Fruit fly (Drosophila melanogaster) whole organism, embryonic: Measurements from ENCODE around the gene MTF-1.
A peak's percentile ranks its signal among the peaks of the same experiment; 100 is the strongest.

ENCODE experiments used
- Abd-B ChIP-seq: fragments of 200-800 bp; sonication (Bioruptor generic); optimal IDR thresholded peaks from 2 replicates; lab custom pipeline; 2018; ENCODE audit warnings: missing biosample characterization, mild to moderate bottlenecking, missing genetic modification characterization, moderate library complexity
- B-H2 ChIP-seq: fragments of 200-800 bp; sonication (Bioruptor generic); optimal IDR thresholded peaks from 2 replicates; lab custom pipeline; 2018; ENCODE audit warnings: missing biosample characterization, mild to moderate bottlenecking, missing genetic modification characterization
- CG1024 ChIP-seq: fragments of 200-800 bp; sonication (Bioruptor generic); IDR thresholded peaks from 2 replicates; pipeline ENCODE4 v1.3.6; 2022; ENCODE audit warnings: missing biosample characterization, missing genetic modification characterization
- CG10366 ChIP-seq: fragments of 200-800 bp; sonication (Bioruptor generic); IDR thresholded peaks from 2 replicates; pipeline ENCODE4 v1.3.6; 2022; ENCODE audit warnings: missing biosample characterization, missing genetic modification characterization
- CG13894 ChIP-seq: fragments of 200-800 bp; sonication (Bioruptor generic); optimal IDR thresholded peaks from 3 replicates; lab custom pipeline; 2018; ENCODE audit warnings: missing biosample characterization, mild to moderate bottlenecking, missing genetic modification characterization, moderate library complexity
- CG14965 ChIP-seq: fragments of 200-800 bp; sonication (Bioruptor generic); optimal IDR thresholded peaks from 2 replicates; lab custom pipeline; 2016; ENCODE audit warnings: missing biosample characterization, missing genetic modification characterization, borderline replicate concordance
- CG15011 ChIP-seq: fragments of 200-800 bp; sonication (Bioruptor generic); optimal IDR thresholded peaks from 3 replicates; lab custom pipeline; 2018; ENCODE audit warnings: missing biosample characterization, mild to moderate bottlenecking, missing genetic modification characterization
- CG1529 ChIP-seq: fragments of 200-800 bp; sonication (Bioruptor generic); optimal IDR thresholded peaks from 3 replicates; lab custom pipeline; 2018; ENCODE audit warnings: missing biosample characterization, missing genetic modification characterization
- CG17385 ChIP-seq: fragments of 200-800 bp; sonication (Bioruptor generic); optimal IDR thresholded peaks from 3 replicates; lab custom pipeline; 2018; ENCODE audit warnings: missing biosample characterization, mild to moderate bottlenecking, missing genetic modification characterization
- CG1792 ChIP-seq: fragments of 200-800 bp; sonication (Bioruptor generic); optimal IDR thresholded peaks from 2 replicates; lab custom pipeline; 2016; ENCODE audit warnings: missing biosample characterization, missing genetic modification characterization
- CG18764 ChIP-seq: fragments of 200-800 bp; sonication (Bioruptor generic); optimal IDR thresholded peaks from 3 replicates; lab custom pipeline; 2016; ENCODE audit warnings: missing biosample characterization, missing genetic modification characterization
- CG2129 ChIP-seq: fragments of 200-800 bp; sonication (Bioruptor generic); IDR thresholded peaks from 2 replicates; pipeline ENCODE4 v1.3.6; 2022; ENCODE audit warnings: missing biosample characterization, missing genetic modification characterization; ENCODE audit not compliant: partially characterized antibody
- CG30020 ChIP-seq: fragments of 200-800 bp; optimal IDR thresholded peaks from 2 replicates; lab custom pipeline; 2019; ENCODE audit warnings: missing biosample characterization, mild to moderate bottlenecking, missing genetic modification characterization, moderate library complexity
- CG30403 ChIP-seq: fragments of 200-800 bp; sonication (Bioruptor generic); optimal IDR thresholded peaks from 3 replicates; lab custom pipeline; 2016; ENCODE audit warnings: missing biosample characterization, missing genetic modification characterization
- CG3838 ChIP-seq: fragments of 200-800 bp; sonication (Bioruptor generic); optimal IDR thresholded peaks from 3 replicates; lab custom pipeline; 2016; ENCODE audit warnings: missing biosample characterization, missing genetic modification characterization
- CG5953 ChIP-seq: fragments of 200-800 bp; sonication (Bioruptor generic); IDR thresholded peaks from 2 replicates; pipeline ENCODE4 v1.3.6; 2022; ENCODE audit warnings: missing biosample characterization, missing genetic modification characterization
- CG6254 ChIP-seq: fragments of 200-800 bp; sonication (Bioruptor generic); optimal IDR thresholded peaks from 3 replicates; lab custom pipeline; 2017; ENCODE audit warnings: mild to moderate bottlenecking, missing biosample characterization, missing genetic modification reagents, missing genetic modification characterization
- CG6272 ChIP-seq: fragments of 200-800 bp; sonication (Bioruptor generic); IDR thresholded peaks from 2 replicates; pipeline ENCODE4 v1.3.6; 2022; ENCODE audit warnings: missing biosample characterization, missing genetic modification characterization
- CG6654 ChIP-seq: fragments of 200-800 bp; sonication (Bioruptor generic); optimal IDR thresholded peaks from 2 replicates; lab custom pipeline; 2017; ENCODE audit warnings: missing biosample characterization, mild to moderate bottlenecking, missing genetic modification characterization
- CG6683 ChIP-seq: fragments of 200-800 bp; sonication (Bioruptor generic); optimal IDR thresholded peaks from 2 replicates; lab custom pipeline; 2017; ENCODE audit warnings: missing biosample characterization, mild to moderate bottlenecking, missing genetic modification characterization, missing genetic modification reagents
- CG6854 ChIP-seq: fragments of 200-800 bp; sonication (Bioruptor generic); optimal IDR thresholded peaks from 3 replicates; lab custom pipeline; 2017; ENCODE audit warnings: missing biosample characterization, mild to moderate bottlenecking, missing genetic modification characterization
- CG7987 ChIP-seq: fragments of 200-800 bp; sonication (Bioruptor generic); optimal IDR thresholded peaks from 2 replicates; lab custom pipeline; 2018; ENCODE audit warnings: missing biosample characterization, mild to moderate bottlenecking, missing genetic modification characterization, moderate library complexity
- CG9727 ChIP-seq: fragments of 200-800 bp; sonication (Bioruptor generic); optimal IDR thresholded peaks from 3 replicates; lab custom pipeline; 2017; ENCODE audit warnings: missing biosample characterization, mild to moderate bottlenecking, missing genetic modification characterization
- CG9797 ChIP-seq: fragments of 200-800 bp; sonication (Bioruptor generic); optimal IDR thresholded peaks from 3 replicates; lab custom pipeline; 2018; ENCODE audit warnings: missing biosample characterization, mild to moderate bottlenecking, missing genetic modification characterization
- CTCF ChIP-seq: fragments of 200-800 bp; sonication (Bioruptor generic); optimal IDR thresholded peaks from 2 replicates; lab custom pipeline; 2017; ENCODE audit warnings: missing biosample characterization, mild to moderate bottlenecking, missing genetic modification characterization, moderate library complexity
- D19A ChIP-seq: fragments of 200-800 bp; optimal IDR thresholded peaks from 3 replicates; lab custom pipeline; 2019; ENCODE audit warnings: missing biosample characterization, mild to moderate bottlenecking, missing genetic modification characterization, moderate library complexity
- H2.0 ChIP-seq: fragments of 200-800 bp; sonication (Bioruptor generic); IDR thresholded peaks from 2 replicates; pipeline ENCODE4 v1.3.6; 2022; ENCODE audit warnings: missing biosample characterization, missing genetic modification characterization
- HLH4C ChIP-seq: fragments of 200-800 bp; sonication (Bioruptor generic); IDR thresholded peaks from 3 replicates; pipeline ENCODE4 v1.3.6; 2022; ENCODE audit warnings: missing biosample characterization, missing genetic modification characterization; ENCODE audit not compliant: partially characterized antibody
- HLH54F ChIP-seq: fragments of 200-800 bp; sonication (Bioruptor generic); optimal IDR thresholded peaks from 3 replicates; lab custom pipeline; 2016; ENCODE audit warnings: missing biosample characterization, missing genetic modification characterization
- HmgZ ChIP-seq: fragments of 200-800 bp; sonication (Bioruptor generic); optimal IDR thresholded peaks from 2 replicates; lab custom pipeline; 2018; ENCODE audit warnings: missing biosample characterization, mild to moderate bottlenecking, missing genetic modification characterization
- NC2α ChIP-seq: fragments of 200-800 bp; sonication (Bioruptor generic); optimal IDR thresholded peaks from 2 replicates; lab custom pipeline; 2016; ENCODE audit warnings: missing biosample characterization, missing genetic modification characterization
- Ravus ChIP-seq: fragments of 200-800 bp; sonication (Bioruptor generic); IDR thresholded peaks from 2 replicates; pipeline ENCODE4 v1.3.6; 2022; ENCODE audit warnings: missing biosample characterization, missing genetic modification characterization
- Ssrp ChIP-seq: fragments of 200-800 bp; sonication (Bioruptor generic); optimal IDR thresholded peaks from 2 replicates; lab custom pipeline; 2018; ENCODE audit warnings: missing biosample characterization, mild to moderate bottlenecking, missing genetic modification characterization, moderate library complexity
- abd-A ChIP-seq: fragments of 200-800 bp; sonication (Bioruptor generic); optimal IDR thresholded peaks from 3 replicates; lab custom pipeline; 2019; ENCODE audit warnings: missing biosample characterization, mild to moderate bottlenecking, missing genetic modification characterization, moderate library complexity
- ac ChIP-seq: fragments of 200-800 bp; sonication (Bioruptor generic); optimal IDR thresholded peaks from 3 replicates; lab custom pipeline; 2017; ENCODE audit warnings: missing biosample characterization, mild to moderate bottlenecking, missing genetic modification characterization
- ap ChIP-seq: fragments of 200-800 bp; sonication (Bioruptor generic); IDR thresholded peaks from 2 replicates; pipeline ENCODE4 v1.3.6; 2022; ENCODE audit warnings: missing biosample characterization, missing genetic modification characterization
- dysf ChIP-seq: fragments of 200-800 bp; sonication (Bioruptor generic); IDR thresholded peaks from 3 replicates; pipeline ENCODE4 v1.3.6; 2022; ENCODE audit warnings: missing biosample characterization, missing genetic modification characterization
- en ChIP-seq: fragments of 200-800 bp; sonication (Bioruptor generic); optimal IDR thresholded peaks from 2 replicates; lab custom pipeline; 2016; ENCODE audit warnings: missing biosample characterization, missing genetic modification characterization
- gt ChIP-seq: fragments of 200-800 bp; sonication (Bioruptor generic); IDR thresholded peaks from 2 replicates; pipeline ENCODE4 v1.3.6; 2022; ENCODE audit warnings: missing biosample characterization, missing genetic modification characterization
- her ChIP-seq: fragments of 200-800 bp; sonication (Bioruptor generic); optimal IDR thresholded peaks from 2 replicates; lab custom pipeline; 2016; ENCODE audit warnings: missing biosample characterization, missing genetic modification characterization
- kah ChIP-seq: fragments of 200-800 bp; sonication (Bioruptor generic); optimal IDR thresholded peaks from 2 replicates; lab custom pipeline; 2018; ENCODE audit warnings: missing biosample characterization, mild to moderate bottlenecking, missing genetic modification characterization
- ken ChIP-seq: fragments of 200-800 bp; sonication (Bioruptor generic); IDR thresholded peaks from 3 replicates; pipeline ENCODE4 v1.3.6; 2022; ENCODE audit warnings: missing biosample characterization, missing genetic modification characterization
- lov ChIP-seq, 2 experiments: fragments of 200-800 bp in 1 of 2; fragments of >200 bp in 1 of 2; sonication (Bioruptor generic) in 1 of 2; IDR thresholded peaks in 1 of 2; optimal IDR thresholded peaks in 1 of 2; 2 replicates in 1 of 2; 3 replicates in 1 of 2; pipeline versions ENCODE4 v1.3.6 to Lab custom; 2017 to 2022; ENCODE audit warnings: missing biosample characterization in 1 of 2, missing genetic modification characterization in 1 of 2
- nmo ChIP-seq: fragments of 200-800 bp; sonication (Bioruptor generic); optimal IDR thresholded peaks from 2 replicates; lab custom pipeline; 2018; ENCODE audit warnings: missing biosample characterization, mild to moderate bottlenecking, missing genetic modification characterization, moderate library complexity
- p53 ChIP-seq: fragments of 200-800 bp; sonication (Bioruptor generic); optimal IDR thresholded peaks from 2 replicates; lab custom pipeline; 2016; ENCODE audit warnings: missing biosample characterization, missing genetic modification characterization
- row ChIP-seq: fragments of 200-800 bp; sonication (Bioruptor generic); IDR thresholded peaks from 3 replicates; pipeline ENCODE4 v1.3.6; 2022; ENCODE audit warnings: missing biosample characterization, missing genetic modification characterization
- sd ChIP-seq: fragments of 200-800 bp; sonication (Bioruptor generic); optimal IDR thresholded peaks from 3 replicates; lab custom pipeline; 2018; ENCODE audit warnings: missing biosample characterization, mild to moderate bottlenecking, missing genetic modification characterization, moderate library complexity
- slou ChIP-seq: fragments of 200-800 bp; sonication (Bioruptor generic); optimal IDR thresholded peaks from 3 replicates; lab custom pipeline; 2016; ENCODE audit warnings: missing biosample characterization, missing genetic modification characterization
- sob ChIP-seq: fragments of 200-800 bp; sonication (Bioruptor generic); IDR thresholded peaks from 2 replicates; pipeline ENCODE4 v1.3.6; 2022; ENCODE audit warnings: missing biosample characterization, missing genetic modification characterization
- ssp ChIP-seq: fragments of 200-800 bp; sonication (Bioruptor generic); IDR thresholded peaks from 2 replicates; pipeline ENCODE4 v1.3.6; 2022; ENCODE audit warnings: missing biosample characterization, missing genetic modification characterization
- stc ChIP-seq: fragments of 200-800 bp; sonication (Bioruptor generic); IDR thresholded peaks from 2 replicates; pipeline ENCODE4 v1.3.6; 2022; ENCODE audit warnings: missing biosample characterization, missing genetic modification characterization
- unpg ChIP-seq: fragments of 200-800 bp; sonication (Bioruptor generic); optimal IDR thresholded peaks from 3 replicates; lab custom pipeline; 2018; ENCODE audit warnings: missing biosample characterization, mild to moderate bottlenecking, missing genetic modification characterization, moderate library complexity

The MTF-1 gene

DNA sequence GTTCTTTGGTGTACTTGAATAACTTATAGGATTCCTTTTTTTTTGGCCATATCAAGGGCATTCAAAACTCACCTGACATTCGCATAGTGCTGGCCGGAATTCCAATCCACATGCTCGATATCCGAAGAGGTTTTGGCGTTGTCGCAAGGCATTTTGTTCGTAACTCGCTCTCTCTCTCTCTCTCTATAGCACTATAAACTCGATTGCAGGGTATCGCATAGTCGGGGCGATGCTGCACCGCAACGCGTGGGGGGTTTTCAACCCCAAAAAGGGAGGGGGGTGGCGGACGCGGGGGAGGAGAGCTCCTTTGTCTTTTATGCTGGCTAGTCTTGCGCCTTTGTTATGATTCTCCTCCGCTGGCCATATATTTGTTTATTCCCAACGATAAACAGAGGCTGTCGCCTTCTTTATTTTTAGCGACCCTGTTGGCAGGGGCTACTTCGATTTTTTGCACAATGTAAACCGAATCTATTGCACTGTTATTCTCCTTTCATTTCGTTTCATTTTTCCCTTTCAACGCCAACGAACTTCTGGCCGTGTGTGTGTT is 31.6 kb upstream of the MTF-1 start (continued):
- TF ChIP-seq nmo (GFP tag; lab: Kevin White, UChicago) (no peak), H2.0 (GFP tag; lab: Robert Waterston, UW) (no peak), CTCF (GFP tag; lab: Kevin White, UChicago) (no peak), stc (GFP tag; lab: Robert Waterston, UW) (no peak), CG3838 (GFP tag; lab: Kevin White, UChicago) (no peak), CG30020 (tag; lab: Kevin White, UChicago) (no peak), ac (GFP tag; lab: Kevin White, UChicago) (no peak), en (GFP tag; lab: Kevin White, UChicago) (no peak), CG6654 (GFP tag; lab: Kevin White, UChicago) (no peak), CG7987 (GFP tag; lab: Kevin White, UChicago) (no peak), CG5953 (GFP tag; lab: Robert Waterston, UW) (no peak), CG18764 (GFP tag; lab: Kevin White, UChicago) (no peak), CG6272 (no peak), NC2α (no peak), CG14965 (no peak), CG17385 (GFP tag; lab: Kevin White, UChicago) (no peak), unpg (GFP tag; lab: Kevin White, UChicago) (no peak), kah (GFP tag; lab: Kevin White, UChicago) (no peak), ap (GFP tag; lab: Robert Waterston, UW) (no peak), ssp (no peak), CG13894 (tag; lab: Kevin White, UChicago) (no peak), CG9797 (GFP tag; lab: Kevin White, UChicago) (no peak), D19A (tag; lab: Kevin White, UChicago) (peak; percentile 85), CG10366 (GFP tag; lab: Robert Waterston, UW) (no peak), abd-A (tag; lab: Kevin White, UChicago) (no peak), dysf (GFP tag; lab: Robert Waterston, UW) (peak; percentile 40; the same call in 1 of the 3 replicates), CG15011 (GFP tag; lab: Kevin White, UChicago) (no peak), sob (GFP tag; lab: Robert Waterston, UW) (no peak), CG1529 (no peak), gt (GFP tag; lab: Robert Waterston, UW) (no peak), CG6683 (GFP tag; lab: Kevin White, UChicago) (no peak), row (peak; percentile 59), slou (GFP tag; lab: Kevin White, UChicago) (no peak), Ravus (GFP tag; lab: Robert Waterston, UW) (no peak), HmgZ (tag; lab: Kevin White, UChicago) (no peak), p53 (GFP tag; lab: Kevin White, UChicago) (no peak), CG1024 (GFP tag; lab: Robert Waterston, UW) (peak; percentile 23; the same call in 1 of the 2 replicates), sd (tag; lab: Kevin White, UChicago) (peak; percentile 30), CG6254 (GFP tag; lab: Kevin White, UChicago) (no peak), Abd-B (no peak), CG6854 (GFP tag; lab: Kevin White, UChicago) (no peak), her (GFP tag; lab: Kevin White, UChicago) (no peak), CG2129 (GFP tag; lab: Robert Waterston, UW) (no peak), CG1792 (GFP tag; lab: Kevin White, UChicago) (no peak), HLH4C (GFP tag; lab: Robert Waterston, UW) (no peak), ken (GFP tag; lab: Robert Waterston, UW) (no peak), CG30403 (no peak), HLH54F (GFP tag; lab: Kevin White, UChicago) (no peak), Ssrp (tag; lab: Kevin White, UChicago) (no peak), lov (optimal IDR thresholded peaks at IDR 0.05; lab: Kevin White, UChicago) (no peak), lov (GFP tag; IDR thresholded peaks at IDR 0.05; lab: Robert Waterston, UW) (no peak), CG9727 (GFP tag; lab: Kevin White, UChicago) (peak; percentile 6), B-H2 (GFP tag; lab: Kevin White, UChicago) (no peak)
